Worm (Caenorhabditis elegans) whole organism, young adult: ENCODE data around the gene lips-13.

Source experiments
- B0019.2 ChIP-seq: fragments of 200-800 bp; sonication (Bioruptor generic); conservative IDR thresholded peaks from 2 replicates; pipeline ENCODE4 v1.3.6; 2022; ENCODE audit warnings: missing genetic modification reagents, missing genetic modification characterization, missing compliant biosample characterization
- B0035.1 ChIP-seq: sonication (generic microtip); optimal IDR thresholded peaks from 2 replicates; lab custom pipeline; 2016; ENCODE audit warnings: missing genetic modification characterization, mild to moderate bottlenecking, missing compliant biosample characterization, missing genotype, missing genetic modification reagents
- B0336.3 ChIP-seq: fragments of 200-800 bp; sonication (Bioruptor generic); IDR thresholded peaks from 2 replicates; pipeline ENCODE4 v1.3.6; 2022; ENCODE audit warnings: missing genetic modification characterization, missing compliant biosample characterization
- F10E7.11 ChIP-seq: sonication (generic microtip); optimal IDR thresholded peaks from 2 replicates; lab custom pipeline; 2017; ENCODE audit warnings: mild to moderate bottlenecking, missing genetic modification characterization, moderate library complexity, missing compliant biosample characterization
- F49E8.2 ChIP-seq: sonication (generic microtip); optimal IDR thresholded peaks from 3 replicates; lab custom pipeline; 2017; ENCODE audit warnings: missing genetic modification characterization, mild to moderate bottlenecking, missing compliant biosample characterization, antibody characterized with exemption, moderate library complexity; ENCODE audit not compliant: insufficient read depth
- K12H6.12 ChIP-seq: fragments of 200-800 bp; sonication (Bioruptor generic); optimal IDR thresholded peaks from 2 replicates; lab custom pipeline; 2018; ENCODE audit warnings: mild to moderate bottlenecking, missing genetic modification characterization, missing compliant biosample characterization
- Y53G8AR.9 ChIP-seq: fragments of 200-800 bp; sonication (Bioruptor generic); conservative IDR thresholded peaks from 2 replicates; pipeline ENCODE4 v1.3.6; 2022; ENCODE audit warnings: missing genetic modification reagents, missing genetic modification characterization, missing compliant biosample characterization
- Y56A3A.18 ChIP-seq: fragments of 200-800 bp; sonication (Bioruptor generic); IDR thresholded peaks from 2 replicates; pipeline ENCODE4 v1.3.6; 2022; ENCODE audit warnings: missing genetic modification reagents, missing genetic modification characterization, missing compliant biosample characterization
- ZK185.1 ChIP-seq: sonication (generic microtip); optimal IDR thresholded peaks from 2 replicates; lab custom pipeline; 2016; ENCODE audit warnings: mild to moderate bottlenecking, missing genetic modification characterization, missing compliant biosample characterization; ENCODE audit not compliant: poor library complexity, severe bottlenecking
- aptf-3 ChIP-seq: fragments of 200-800 bp; sonication (Bioruptor generic); IDR thresholded peaks from 2 replicates; pipeline ENCODE4 v1.3.6; 2022; ENCODE audit warnings: missing genetic modification characterization, missing compliant biosample characterization
- athp-1 ChIP-seq: sonication (generic microtip); optimal IDR thresholded peaks from 2 replicates; lab custom pipeline; 2017; ENCODE audit warnings: mild to moderate bottlenecking, missing genetic modification characterization, missing compliant biosample characterization
- ceh-58 ChIP-seq: fragments of 200-800 bp; sonication (Bioruptor generic); IDR thresholded peaks from 2 replicates; pipeline ENCODE4 v1.3.6; 2022; ENCODE audit warnings: missing genetic modification characterization, missing compliant biosample characterization
- egrh-3 ChIP-seq: fragments of 200-800 bp; sonication (Bioruptor generic); IDR thresholded peaks from 2 replicates; pipeline ENCODE4 v1.3.6; 2022; ENCODE audit warnings: missing genetic modification reagents, missing genetic modification characterization, missing compliant biosample characterization
- ets-4 ChIP-seq: fragments of 200-800 bp; sonication (Bioruptor generic); optimal IDR thresholded peaks from 2 replicates; lab custom pipeline; 2018; ENCODE audit warnings: mild to moderate bottlenecking, missing genetic modification characterization, missing compliant biosample characterization
- hlh-12 ChIP-seq: sonication (generic microtip); optimal IDR thresholded peaks from 2 replicates; lab custom pipeline; 2016; ENCODE audit warnings: missing genetic modification characterization, missing compliant biosample characterization
- hmg-1.2 ChIP-seq: fragments of 200-800 bp; sonication (Bioruptor generic); IDR thresholded peaks from 2 replicates; pipeline ENCODE4 v1.3.6; 2022; ENCODE audit warnings: missing genetic modification reagents, missing genetic modification characterization, missing compliant biosample characterization
- let-526 ChIP-seq: fragments of 200-800 bp; sonication (Bioruptor generic); IDR thresholded peaks from 2 replicates; pipeline ENCODE4 v1.3.6; 2022; ENCODE audit warnings: missing genetic modification reagents, missing genetic modification characterization, missing compliant biosample characterization
- lin-26 ChIP-seq: fragments of 200-800 bp; sonication (Bioruptor generic); IDR thresholded peaks from 2 replicates; pipeline ENCODE4 v1.3.6; 2022; ENCODE audit warnings: missing genetic modification reagents, missing genetic modification characterization, missing compliant biosample characterization
- lin-40 ChIP-seq: sonication (generic microtip); optimal IDR thresholded peaks from 2 replicates; lab custom pipeline; 2016; ENCODE audit warnings: missing genetic modification characterization, mild to moderate bottlenecking, missing compliant biosample characterization, missing genotype, missing genetic modification reagents
- lsl-1 ChIP-seq: fragments of 200-800 bp; sonication (Bioruptor generic); optimal IDR thresholded peaks from 2 replicates; lab custom pipeline; 2018; ENCODE audit warnings: mild to moderate bottlenecking, missing genetic modification characterization, moderate library complexity, missing compliant biosample characterization
- madf-10 ChIP-seq: sonication (generic microtip); optimal IDR thresholded peaks from 2 replicates; lab custom pipeline; 2016; ENCODE audit warnings: mild to moderate bottlenecking, missing genetic modification characterization, missing compliant biosample characterization
- madf-8 ChIP-seq: fragments of 200-800 bp; sonication (Bioruptor generic); conservative IDR thresholded peaks from 2 replicates; pipeline ENCODE4 v1.3.6; 2022; ENCODE audit warnings: missing genetic modification reagents, missing genetic modification characterization, missing compliant biosample characterization
- mcd-1 ChIP-seq: fragments of 200-800 bp; sonication (Bioruptor generic); IDR thresholded peaks from 2 replicates; pipeline ENCODE4 v1.3.6; 2022; ENCODE audit warnings: missing genetic modification reagents, missing genetic modification characterization, missing compliant biosample characterization
- mes-4 ChIP-seq: sonication (generic microtip); optimal IDR thresholded peaks from 2 replicates; lab custom pipeline; 2016; ENCODE audit warnings: missing genotype, missing genetic modification characterization, missing compliant biosample characterization
- mxl-1 ChIP-seq: sonication (generic microtip); optimal IDR thresholded peaks from 2 replicates; lab custom pipeline; 2016; ENCODE audit warnings: missing genetic modification characterization, missing compliant biosample characterization
- nfyb-1 ChIP-seq: fragments of 200-800 bp; sonication (Bioruptor generic); IDR thresholded peaks from 2 replicates; pipeline ENCODE4 v1.3.6; 2022; ENCODE audit warnings: missing genetic modification reagents, missing genetic modification characterization, missing compliant biosample characterization
- nhr-80 ChIP-seq: sonication (generic microtip); optimal IDR thresholded peaks from 2 replicates; lab custom pipeline; 2016; ENCODE audit warnings: missing genetic modification characterization, missing compliant biosample characterization
- rpc-1 ChIP-seq, 2 experiments: fragments of 150-350 bp in 1 of 2; sonication (generic microtip) in 1 of 2; optimal IDR thresholded peaks; 2 replicates each; lab custom pipeline; 2014 to 2018; ENCODE audit warnings: missing biosample characterization in 1 of 2, missing genetic modification characterization in 1 of 2, missing genetic modification reagents in 1 of 2, missing genotype in 1 of 2
- sdz-38 ChIP-seq: sonication (generic microtip); optimal IDR thresholded peaks from 2 replicates; lab custom pipeline; 2016; ENCODE audit warnings: missing genotype, missing genetic modification characterization, missing compliant biosample characterization
- sea-2 ChIP-seq: fragments of 200-800 bp; sonication (Bioruptor generic); IDR thresholded peaks from 2 replicates; pipeline ENCODE4 v1.3.6; 2022; ENCODE audit warnings: missing genetic modification characterization, missing compliant biosample characterization
- snpc-3.4 ChIP-seq: sonication (generic microtip); optimal IDR thresholded peaks from 2 replicates; lab custom pipeline; 2017; ENCODE audit warnings: missing genetic modification characterization, mild to moderate bottlenecking, missing compliant biosample characterization, antibody characterized with exemption, moderate library complexity, missing genotype, missing genetic modification reagents
- somi-1 ChIP-seq: fragments of 200-800 bp; sonication (Bioruptor generic); optimal IDR thresholded peaks from 2 replicates; lab custom pipeline; 2018; ENCODE audit warnings: mild to moderate bottlenecking, missing genetic modification characterization, missing compliant biosample characterization
- tbp1 ChIP-seq: fragments of 200-800 bp; sonication (Bioruptor generic); optimal IDR thresholded peaks from 2 replicates; lab custom pipeline; 2018; ENCODE audit warnings: mild to moderate bottlenecking, missing genetic modification characterization, missing compliant biosample characterization
- unc-62 ChIP-seq: fragments of 150-350 bp; optimal IDR thresholded peaks from 2 replicates; lab custom pipeline; 2014; ENCODE audit warnings: missing biosample characterization, missing genetic modification reagents, missing genetic modification characterization
- ztf-25 ChIP-seq: fragments of 200-800 bp; sonication (Bioruptor generic); IDR thresholded peaks from 2 replicates; pipeline ENCODE4 v1.3.6; 2022; ENCODE audit warnings: missing genetic modification reagents, missing genetic modification characterization, missing compliant biosample characterization
- ztf-6 ChIP-seq: fragments of 200-800 bp; sonication (Bioruptor generic); IDR thresholded peaks from 2 replicates; pipeline ENCODE4 v1.3.6; 2022; ENCODE audit warnings: missing genetic modification reagents, missing genetic modification characterization, missing compliant biosample characterization

The lips-13 gene

DNA sequence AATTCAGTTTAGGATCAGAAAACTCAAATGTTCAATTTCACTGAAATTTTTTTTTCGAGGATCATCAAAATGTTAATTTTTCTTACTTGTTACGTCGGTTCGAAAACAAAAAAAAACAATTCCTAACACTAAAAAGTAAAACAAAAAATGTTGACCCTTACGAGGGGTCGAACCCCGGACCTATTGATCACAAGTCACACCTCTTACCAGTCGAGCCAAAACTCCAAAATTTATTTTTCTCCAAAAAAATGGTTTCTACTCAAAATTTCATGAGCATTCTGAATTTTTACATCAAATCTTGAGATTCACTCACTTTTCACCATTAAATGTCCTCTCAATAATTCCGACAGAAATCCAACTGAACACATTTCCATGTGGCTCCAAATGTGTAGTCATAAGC lies 15.6 kb downstream of the lips-13 start:
- TF ChIP-seq tbp1 (GFP tag; lab: Kevin White, UChicago) (peak; percentile 66), rpc-1 (optimal IDR thresholded peaks at IDR 0.05; lab: Kevin White, UChicago) (peak; percentile 12), rpc-1 (tag; optimal IDR thresholded peaks at IDR 0.05; lab: Kevin White, UChicago) (peak; percentile 55), Y53G8AR.9 (no peak)

DNA sequence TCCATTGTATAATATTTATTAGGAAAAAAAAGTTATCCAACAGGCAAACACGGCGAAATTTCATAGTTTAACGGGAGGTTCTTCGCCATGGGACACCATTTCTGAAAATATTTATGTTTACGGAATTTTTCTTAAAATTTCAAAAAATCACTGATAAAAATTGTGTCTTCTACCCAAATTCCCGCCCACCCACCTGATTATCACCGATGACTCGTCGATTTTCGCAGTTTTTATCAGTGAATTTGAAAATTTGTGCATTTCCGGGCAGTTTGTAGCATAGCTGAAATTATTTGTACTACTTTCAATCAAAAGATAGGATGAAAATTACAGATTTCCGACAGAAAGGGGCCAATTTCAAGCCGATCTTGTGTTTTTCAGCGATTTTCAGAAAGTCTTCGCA lies 16.4 kb downstream of the lips-13 start:
- TF ChIP-seq ets-4 (peak; percentile 0), lin-26 (GFP tag; lab: Robert Waterston, UW) (no peak), nhr-80 (peak; percentile 47), B0336.3 (GFP tag; lab: Robert Waterston, UW) (no peak)

DNA sequence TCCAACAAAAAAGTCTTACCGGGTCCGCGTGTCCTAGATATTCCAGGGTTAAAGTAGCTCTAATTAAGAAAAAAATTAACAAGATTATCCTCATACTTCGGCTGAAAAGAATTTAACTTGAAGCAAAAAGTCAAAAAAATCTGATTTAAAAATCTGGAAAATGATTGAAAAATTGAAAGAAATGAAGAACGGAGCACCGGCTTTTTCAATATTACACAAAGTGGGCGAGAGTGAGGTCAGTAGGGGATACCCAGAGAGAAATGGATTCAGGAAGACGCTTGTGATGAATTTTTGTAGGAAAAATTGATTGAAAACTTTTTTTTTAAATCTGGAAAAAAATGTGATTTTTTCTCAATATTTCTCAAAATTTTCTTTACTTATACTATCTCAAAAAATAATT lies 17.1 kb downstream of the lips-13 start, which contains the start of gene pho-14:
TSS of gene pho-14 (minus strand) at position 101 of the 400 bp plus-strand sequence.
- TF ChIP-seq lin-26 (GFP tag; lab: Robert Waterston, UW), result no peak
- TF ChIP-seq somi-1, result no peak
- TF ChIP-seq lin-40 (tag; lab: Kevin White, UChicago), result no peak
- no peak for TF ChIP-seq mxl-1 (tag; lab: Kevin White, UChicago)

DNA sequence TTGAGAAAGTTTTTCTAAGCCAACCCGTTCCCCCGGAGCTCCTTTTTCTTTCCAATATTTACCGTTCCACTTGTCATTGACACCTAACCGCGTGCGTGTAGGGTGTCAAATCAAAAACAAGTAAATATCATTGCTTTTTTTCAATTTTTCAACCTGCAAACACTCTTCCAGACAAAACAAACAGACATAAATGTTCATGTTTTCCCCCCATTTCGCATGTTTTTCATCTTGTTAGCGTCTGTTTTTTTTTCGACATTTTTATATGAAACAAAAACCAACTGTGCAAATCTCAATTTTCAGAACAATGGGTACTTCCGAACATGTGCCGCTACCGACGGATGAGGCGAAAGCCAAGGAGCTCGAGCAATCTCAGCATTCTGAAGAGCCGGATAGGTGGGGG lies 26.1 kb downstream of the lips-13 start, which contains the start of gene snf-3:
TSS of gene snf-3 (plus strand) at position 301 of the 400 bp plus-strand sequence.
- TF ChIP-seq Y53G8AR.9 (no peak), mcd-1 (GFP tag; lab: Robert Waterston, UW) (no peak), F10E7.11 (tag; lab: Kevin White, UChicago) (no peak), let-526 (GFP tag; lab: Robert Waterston, UW) (no peak), F49E8.2 (tag; lab: Kevin White, UChicago) (no peak), madf-8 (GFP tag; lab: Robert Waterston, UW) (no peak), ztf-25 (GFP tag; lab: Robert Waterston, UW) (no peak), B0019.2 (GFP tag; lab: Robert Waterston, UW) (no peak), Y56A3A.18 (GFP tag; lab: Robert Waterston, UW) (no peak), nfyb-1 (GFP tag; lab: Robert Waterston, UW) (no peak), snpc-3.4 (tag; lab: Kevin White, UChicago) (no peak), ZK185.1 (tag; lab: Kevin White, UChicago) (no peak), aptf-3 (no peak), hlh-12 (tag; lab: Kevin White, UChicago) (no peak), hmg-1.2 (no peak), ztf-6 (GFP tag; lab: Robert Waterston, UW) (no peak), ceh-58 (no peak), egrh-3 (GFP tag; lab: Robert Waterston, UW) (no peak), sea-2 (GFP tag; lab: Robert Waterston, UW) (no peak), mes-4 (no peak)

DNA sequence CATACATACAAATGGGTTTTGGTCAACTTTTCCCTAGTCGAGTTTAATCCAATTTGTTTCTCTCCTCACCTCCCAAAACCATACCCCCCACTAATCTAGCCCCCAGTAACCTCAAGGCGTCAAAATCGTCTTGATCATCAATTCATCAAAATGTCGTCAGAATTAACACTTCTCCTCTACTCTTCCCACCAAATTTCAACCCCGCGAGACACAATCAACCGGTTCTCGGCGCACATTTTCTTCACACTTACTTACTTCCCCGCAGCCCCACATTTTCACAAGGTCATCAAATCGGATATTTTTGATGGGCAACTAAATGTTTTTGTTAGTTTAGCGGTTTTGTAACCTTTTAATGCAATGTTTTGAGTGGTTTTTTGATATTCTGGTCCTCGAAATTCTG lies 27.1 kb downstream of the lips-13 start:
- TF ChIP-seq lsl-1 (GFP tag; lab: Kevin White, UChicago) (no peak), sdz-38 (no peak), unc-62 (no peak), B0336.3 (GFP tag; lab: Robert Waterston, UW) (no peak), K12H6.12 (no peak), snpc-3.4 (tag; lab: Kevin White, UChicago) (no peak), aptf-3 (no peak), F49E8.2 (tag; lab: Kevin White, UChicago) (no peak), madf-10 (tag; lab: Kevin White, UChicago) (no peak), B0035.1 (tag; lab: Kevin White, UChicago) (no peak), F10E7.11 (tag; lab: Kevin White, UChicago) (no peak), ZK185.1 (tag; lab: Kevin White, UChicago) (no peak), athp-1 (tag; lab: Kevin White, UChicago) (no peak)
